Fruit fly (Drosophila melanogaster) whole organism, embryonic: ENCODE data around the gene obe.

Experiments used
- ATbp ChIP-seq: fragments of 200-800 bp; sonication (Bioruptor generic); optimal IDR thresholded peaks from 2 replicates; lab custom pipeline; 2017; ENCODE audit warnings: missing biosample characterization, mild to moderate bottlenecking, missing genetic modification characterization, missing genetic modification reagents
- CG10267 ChIP-seq: fragments of 200-800 bp; sonication (Bioruptor generic); optimal IDR thresholded peaks from 2 replicates; lab custom pipeline; 2018; ENCODE audit warnings: missing biosample characterization, mild to moderate bottlenecking, missing genetic modification characterization, moderate library complexity
- CG10274 ChIP-seq: fragments of 200-800 bp; sonication (Bioruptor generic); optimal IDR thresholded peaks from 3 replicates; lab custom pipeline; 2017; ENCODE audit warnings: missing biosample characterization, mild to moderate bottlenecking, missing genetic modification characterization
- CG10321 ChIP-seq: fragments of 200-800 bp; sonication (Bioruptor generic); IDR thresholded peaks from 2 replicates; pipeline ENCODE4 v1.3.6; 2022; ENCODE audit warnings: missing biosample characterization, missing genetic modification characterization
- CG10543 ChIP-seq: fragments of 200-800 bp; sonication (Bioruptor generic); optimal IDR thresholded peaks from 3 replicates; lab custom pipeline; 2017; ENCODE audit warnings: missing biosample characterization, mild to moderate bottlenecking, missing genetic modification characterization, moderate library complexity
- CG11093 ChIP-seq: fragments of 200-800 bp; sonication (Bioruptor generic); IDR thresholded peaks from 3 replicates; pipeline ENCODE4 v1.3.6; 2022; ENCODE audit warnings: missing biosample characterization, missing genetic modification characterization
- CG11456 ChIP-seq: fragments of 200-800 bp; sonication (Bioruptor generic); IDR thresholded peaks from 3 replicates; pipeline ENCODE4 v1.3.6; 2022; ENCODE audit warnings: missing biosample characterization, missing genetic modification characterization
- CG13424 ChIP-seq: fragments of 200-800 bp; sonication (Bioruptor generic); optimal IDR thresholded peaks from 2 replicates; lab custom pipeline; 2019; ENCODE audit warnings: missing biosample characterization, mild to moderate bottlenecking, missing genetic modification characterization, moderate library complexity
- CG2202 ChIP-seq: fragments of 200-800 bp; sonication (Bioruptor generic); optimal IDR thresholded peaks from 2 replicates; lab custom pipeline; 2018; ENCODE audit warnings: missing biosample characterization, mild to moderate bottlenecking, missing genetic modification characterization
- CG3163 ChIP-seq: fragments of 200-800 bp; sonication (Bioruptor generic); optimal IDR thresholded peaks from 3 replicates; lab custom pipeline; 2016; ENCODE audit warnings: missing biosample characterization, missing genetic modification characterization
- CG32767 ChIP-seq: fragments of 200-800 bp; sonication (Bioruptor generic); IDR thresholded peaks from 2 replicates; pipeline ENCODE4 v1.3.6; 2022; ENCODE audit warnings: missing biosample characterization, missing genetic modification characterization
- CG4282 ChIP-seq: fragments of 200-800 bp; sonication (Bioruptor generic); optimal IDR thresholded peaks from 2 replicates; lab custom pipeline; 2016; ENCODE audit warnings: missing biosample characterization, missing genetic modification characterization
- CG7357 ChIP-seq: fragments of 200-800 bp; sonication (Bioruptor generic); IDR thresholded peaks from 3 replicates; pipeline ENCODE4 v1.3.6; 2022; ENCODE audit warnings: missing biosample characterization, missing genetic modification characterization
- CoRest ChIP-seq: fragments of 200-800 bp; sonication (Bioruptor generic); optimal IDR thresholded peaks from 3 replicates; lab custom pipeline; 2018; ENCODE audit warnings: missing biosample characterization, mild to moderate bottlenecking, missing genetic modification characterization, moderate library complexity
- Drgx ChIP-seq: fragments of 200-800 bp; sonication (Bioruptor generic); IDR thresholded peaks from 2 replicates; pipeline ENCODE4 v1.3.6; 2022; ENCODE audit warnings: missing biosample characterization, missing genetic modification characterization
- Ets97D ChIP-seq: fragments of 200-800 bp; sonication (Bioruptor generic); optimal IDR thresholded peaks from 3 replicates; lab custom pipeline; 2016; ENCODE audit warnings: missing biosample characterization, missing genetic modification characterization
- Hey ChIP-seq: fragments of 200-800 bp; sonication (Bioruptor generic); optimal IDR thresholded peaks from 3 replicates; lab custom pipeline; 2018; ENCODE audit warnings: missing biosample characterization, mild to moderate bottlenecking, missing genetic modification characterization
- HmgZ ChIP-seq: fragments of 200-800 bp; sonication (Bioruptor generic); optimal IDR thresholded peaks from 2 replicates; lab custom pipeline; 2018; ENCODE audit warnings: missing biosample characterization, mild to moderate bottlenecking, missing genetic modification characterization
- Hr51 ChIP-seq, 2 experiments: fragments of 200-800 bp; sonication (Bioruptor generic); optimal IDR thresholded peaks; 2 replicates in 1 of 2; 3 replicates in 1 of 2; lab custom pipeline; 2016 to 2018; ENCODE audit warnings: missing biosample characterization in 2 of 2, missing genetic modification characterization in 2 of 2, mild to moderate bottlenecking in 1 of 2, moderate library complexity in 1 of 2
- Nf-YB ChIP-seq: fragments of 200-800 bp; sonication (Bioruptor generic); optimal IDR thresholded peaks from 3 replicates; lab custom pipeline; 2019; ENCODE audit warnings: missing biosample characterization, mild to moderate bottlenecking, missing genetic modification characterization, moderate library complexity
- Optix ChIP-seq: fragments of 200-800 bp; sonication (Bioruptor generic); IDR thresholded peaks from 3 replicates; pipeline ENCODE4 v1.3.6; 2022; ENCODE audit warnings: missing biosample characterization, missing genetic modification characterization
- Ravus ChIP-seq: fragments of 200-800 bp; sonication (Bioruptor generic); IDR thresholded peaks from 2 replicates; pipeline ENCODE4 v1.3.6; 2022; ENCODE audit warnings: missing biosample characterization, missing genetic modification characterization
- Xrp1 ChIP-seq: fragments of 200-800 bp; sonication (Bioruptor generic); IDR thresholded peaks from 2 replicates; pipeline ENCODE4 v1.3.6; 2022; ENCODE audit warnings: missing biosample characterization, missing genetic modification characterization
- ab ChIP-seq: fragments of 200-800 bp; sonication (Bioruptor generic); optimal IDR thresholded peaks from 2 replicates; lab custom pipeline; 2016; ENCODE audit warnings: missing biosample characterization, missing genetic modification characterization
- abd-A ChIP-seq: fragments of 200-800 bp; sonication (Bioruptor generic); optimal IDR thresholded peaks from 3 replicates; lab custom pipeline; 2019; ENCODE audit warnings: missing biosample characterization, mild to moderate bottlenecking, missing genetic modification characterization, moderate library complexity
- chinmo ChIP-seq: fragments of 200-800 bp; sonication (Bioruptor generic); IDR thresholded peaks from 4 replicates; pipeline ENCODE4 v1.3.6; 2022; ENCODE audit warnings: missing biosample characterization, missing genetic modification characterization; ENCODE audit not compliant: partially characterized antibody
- ci ChIP-seq: fragments of 200-800 bp; sonication (Bioruptor generic); IDR thresholded peaks from 3 replicates; pipeline ENCODE4 v1.3.6; 2022; ENCODE audit warnings: missing biosample characterization, missing genetic modification characterization
- crol ChIP-seq: fragments of 200-800 bp; sonication (Bioruptor generic); IDR thresholded peaks from 2 replicates; pipeline ENCODE4 v1.3.6; 2022; ENCODE audit warnings: missing biosample characterization, missing genetic modification characterization
- cwo ChIP-seq: fragments of 200-800 bp; sonication (Bioruptor generic); optimal IDR thresholded peaks from 3 replicates; lab custom pipeline; 2017; ENCODE audit warnings: missing biosample characterization, missing genetic modification characterization, mild to moderate bottlenecking, moderate library complexity, missing genetic modification reagents
- dysf ChIP-seq: fragments of 200-800 bp; sonication (Bioruptor generic); IDR thresholded peaks from 3 replicates; pipeline ENCODE4 v1.3.6; 2022; ENCODE audit warnings: missing biosample characterization, missing genetic modification characterization
- esg ChIP-seq: fragments of 200-800 bp; sonication (Bioruptor generic); conservative IDR thresholded peaks from 2 replicates; pipeline ENCODE4 v1.3.6; 2022; ENCODE audit warnings: missing biosample characterization, missing genetic modification characterization
- fd3F ChIP-seq: fragments of 200-800 bp; sonication (Bioruptor generic); optimal IDR thresholded peaks from 2 replicates; lab custom pipeline; 2018; ENCODE audit warnings: missing biosample characterization, mild to moderate bottlenecking, missing genetic modification characterization, moderate library complexity
- gsb-n ChIP-seq: fragments of 200-800 bp; sonication (Bioruptor generic); optimal IDR thresholded peaks from 3 replicates; lab custom pipeline; 2018; ENCODE audit warnings: missing biosample characterization, mild to moderate bottlenecking, missing genetic modification characterization
- ind ChIP-seq: fragments of 200-800 bp; sonication (Bioruptor generic); optimal IDR thresholded peaks from 3 replicates; lab custom pipeline; 2016; ENCODE audit warnings: missing biosample characterization, missing genetic modification characterization
- kah ChIP-seq: fragments of 200-800 bp; sonication (Bioruptor generic); optimal IDR thresholded peaks from 2 replicates; lab custom pipeline; 2018; ENCODE audit warnings: missing biosample characterization, mild to moderate bottlenecking, missing genetic modification characterization
- mirr ChIP-seq: fragments of 200-800 bp; sonication (Bioruptor generic); optimal IDR thresholded peaks from 3 replicates; lab custom pipeline; 2018; ENCODE audit warnings: missing biosample characterization, mild to moderate bottlenecking, missing genetic modification characterization
- nmo ChIP-seq: fragments of 200-800 bp; sonication (Bioruptor generic); optimal IDR thresholded peaks from 2 replicates; lab custom pipeline; 2018; ENCODE audit warnings: missing biosample characterization, mild to moderate bottlenecking, missing genetic modification characterization, moderate library complexity
- oc ChIP-seq: fragments of 200-800 bp; sonication (Bioruptor generic); optimal IDR thresholded peaks from 2 replicates; lab custom pipeline; 2018; ENCODE audit warnings: missing biosample characterization, mild to moderate bottlenecking, missing genetic modification characterization, moderate library complexity
- onecut ChIP-seq: fragments of 200-800 bp; sonication (Bioruptor generic); IDR thresholded peaks from 2 replicates; pipeline ENCODE4 v1.3.6; 2022; ENCODE audit warnings: missing biosample characterization, missing genetic modification characterization
- pzg ChIP-seq: fragments of 200-800 bp; sonication (Bioruptor generic); optimal IDR thresholded peaks from 3 replicates; lab custom pipeline; 2018; ENCODE audit warnings: missing biosample characterization, mild to moderate bottlenecking, missing genetic modification characterization, moderate library complexity
- sim ChIP-seq: fragments of 200-800 bp; sonication (Bioruptor generic); IDR thresholded peaks from 2 replicates; pipeline ENCODE4 v1.3.6; 2022; ENCODE audit warnings: missing biosample characterization, missing genetic modification characterization
- slbo ChIP-seq: fragments of 200-800 bp; sonication (Bioruptor generic); IDR thresholded peaks from 2 replicates; pipeline ENCODE4 v1.3.6; 2022; ENCODE audit warnings: missing biosample characterization, missing genetic modification characterization
- so ChIP-seq: fragments of 200-800 bp; sonication (Bioruptor generic); IDR thresholded peaks from 3 replicates; pipeline ENCODE4 v1.3.6; 2022; ENCODE audit warnings: missing biosample characterization, missing genetic modification characterization
- stc ChIP-seq: fragments of 200-800 bp; sonication (Bioruptor generic); IDR thresholded peaks from 2 replicates; pipeline ENCODE4 v1.3.6; 2022; ENCODE audit warnings: missing biosample characterization, missing genetic modification characterization
- yki ChIP-seq: fragments of >200 bp; optimal IDR thresholded peaks from 3 replicates; lab custom pipeline; 2018

The obe gene

dm6 chr3R:15513208-15513607, 27.4 kb downstream of the obe start (continued):
- no peak for TF ChIP-seq ATbp (GFP tag; lab: Kevin White, UChicago)
- TF ChIP-seq ab, result no peak
- no peak for TF ChIP-seq CoRest (tag; lab: Kevin White, UChicago)
- no peak for TF ChIP-seq sim (GFP tag; lab: Robert Waterston, UW)
- TF ChIP-seq CG10267 (tag; lab: Kevin White, UChicago), result no peak
- 0 out of 3 replicates have a peak, but pooled peaks have one; percentile 20 for TF ChIP-seq dysf (GFP tag; lab: Robert Waterston, UW)
- TF ChIP-seq gsb-n (tag; lab: Kevin White, UChicago), result peak; percentile 76

dm6 chr3R:15517113-15517512, 31.3 kb downstream of the obe start:
- TF ChIP-seq Ets97D (GFP tag; lab: Kevin White, UChicago) (peak; percentile 45), oc (peak; percentile 57), ci (0 out of 3 replicates have a peak, but pooled peaks have one; percentile 7), CG10543 (GFP tag; lab: Kevin White, UChicago) (peak; percentile 0), esg (GFP tag; lab: Robert Waterston, UW) (no peak), Hey (tag; lab: Kevin White, UChicago) (peak; percentile 87), abd-A (tag; lab: Kevin White, UChicago) (peak; percentile 49), CG10321 (no peak), crol (GFP tag; lab: Robert Waterston, UW) (peak; percentile 84), Hr51 (GFP tag; optimal IDR thresholded peaks at IDR 0.05; lab: Kevin White, UChicago) (peak in 1 of 2 experiments; percentile 20), mirr (GFP tag; lab: Kevin White, UChicago) (peak; percentile 66), CG13424 (tag; lab: Kevin White, UChicago) (no peak), CG11456 (GFP tag; lab: Robert Waterston, UW) (0 out of 3 replicates have a peak, but pooled peaks have one; percentile 31), onecut (peak; percentile 55)

- TF ChIP-seq kah (GFP tag; lab: Kevin White, UChicago), result no peak
Measured at dm6 chr3R:15531373-15531772, 45.5 kb downstream of the obe start, which contains the start of gene CG31296. CG31296 (minus strand) TSS chr3R:15531473.

dm6 chr3R:15536918-15537716, 51.3 kb downstream of the obe start, which contains the start of gene AOX1:
AOX1 (minus strand) TSS chr3R:15537292.
- TF ChIP-seq Xrp1 (no peak), CG4282 (GFP tag; lab: Kevin White, UChicago) (no peak), Nf-YB (no peak), HmgZ (tag; lab: Kevin White, UChicago) (no peak), CG32767 (GFP tag; lab: Robert Waterston, UW) (no peak), pzg (GFP tag; lab: Kevin White, UChicago) (no peak), so (GFP tag; lab: Robert Waterston, UW) (no peak), fd3F (GFP tag; lab: Kevin White, UChicago) (no peak), CG11093 (GFP tag; lab: Robert Waterston, UW) (no peak), Drgx (GFP tag; lab: Robert Waterston, UW) (no peak), Ravus (GFP tag; lab: Robert Waterston, UW) (no peak), Optix (GFP tag; lab: Robert Waterston, UW) (no peak), stc (GFP tag; lab: Robert Waterston, UW) (no peak), CG10274 (GFP tag; lab: Kevin White, UChicago) (no peak), CG2202 (tag; lab: Kevin White, UChicago) (no peak), ind (GFP tag; lab: Kevin White, UChicago) (no peak), CG7357 (no peak), CG3163 (GFP tag; lab: Kevin White, UChicago) (peak; percentile 63), mirr (GFP tag; lab: Kevin White, UChicago) (no peak), yki (lab: Kevin White, UChicago) (no peak), cwo (GFP tag; lab: Kevin White, UChicago) (peak; percentile 28), chinmo (peak; percentile 76; the same call in 2 of the 4 replicates), slbo (no peak), nmo (no peak)
